Worm (Caenorhabditis elegans) whole organism, L4 larva: Measurements from ENCODE around the gene gbh-1.

ENCODE experiments used
- T20F7.1 ChIP-seq: fragments of 200-800 bp; sonication (Bioruptor generic); optimal IDR thresholded peaks from 2 replicates; lab custom pipeline; 2018; ENCODE audit warnings: mild to moderate bottlenecking, missing genetic modification characterization, missing compliant biosample characterization
- dpl-1 ChIP-seq: fragments of 150-350 bp; optimal IDR thresholded peaks from 2 replicates; lab custom pipeline; 2014; ENCODE audit warnings: missing biosample characterization, missing genetic modification reagents, missing genetic modification characterization
- nhr-11 ChIP-seq: fragments of 150-350 bp; optimal IDR thresholded peaks from 2 replicates; lab custom pipeline; 2014; ENCODE audit warnings: missing biosample characterization, missing genetic modification characterization
- nhr-77 ChIP-seq: fragments of 150-350 bp; optimal IDR thresholded peaks from 2 replicates; lab custom pipeline; 2014; ENCODE audit warnings: missing biosample characterization, missing genetic modification characterization

- TF ChIP-seq T20F7.1 (GFP tag; lab: Kevin White, UChicago) (no peak), dpl-1 (GFP tag; lab: Kevin White, UChicago) (no peak), nhr-11 (tag; lab: Kevin White, UChicago) (no peak), nhr-77 (tag; lab: Kevin White, UChicago) (no peak)
Observed at ce11 chrII:10706038-10706437, 12.4 kb upstream of the gbh-1 start.
